Worm (Caenorhabditis elegans) whole organism, late embryonic: Measurements from ENCODE around the gene ulp-4.

Experiments
- K02D7.2 ChIP-seq: sonication (generic microtip); optimal IDR thresholded peaks from 2 replicates; lab custom pipeline; 2017; ENCODE audit warnings: mild to moderate bottlenecking, missing genetic modification characterization, missing compliant biosample characterization
- elt-2 ChIP-seq: sonication (generic microtip); optimal IDR thresholded peaks from 2 replicates; lab custom pipeline; 2016; ENCODE audit warnings: missing genetic modification reagents, missing genetic modification characterization, missing compliant biosample characterization
- hlh-30 ChIP-seq: sonication (generic microtip); optimal IDR thresholded peaks from 2 replicates; lab custom pipeline; 2017; ENCODE audit warnings: antibody characterized with exemption, missing genetic modification characterization, missing compliant biosample characterization; ENCODE audit not compliant: insufficient read depth
- hlh-6 ChIP-seq: sonication (generic microtip); optimal IDR thresholded peaks from 2 replicates; lab custom pipeline; 2016; ENCODE audit warnings: missing genotype, missing genetic modification characterization, missing compliant biosample characterization
- lin-11 ChIP-seq: fragments of 200-800 bp; sonication (Bioruptor generic); optimal IDR thresholded peaks from 2 replicates; lab custom pipeline; 2018; ENCODE audit warnings: mild to moderate bottlenecking, missing genetic modification characterization, missing compliant biosample characterization
- unc-55 ChIP-seq: sonication (generic microtip); optimal IDR thresholded peaks from 2 replicates; lab custom pipeline; 2017; ENCODE audit warnings: missing biosample characterization, missing genetic modification reagents, missing genetic modification characterization

DNA sequence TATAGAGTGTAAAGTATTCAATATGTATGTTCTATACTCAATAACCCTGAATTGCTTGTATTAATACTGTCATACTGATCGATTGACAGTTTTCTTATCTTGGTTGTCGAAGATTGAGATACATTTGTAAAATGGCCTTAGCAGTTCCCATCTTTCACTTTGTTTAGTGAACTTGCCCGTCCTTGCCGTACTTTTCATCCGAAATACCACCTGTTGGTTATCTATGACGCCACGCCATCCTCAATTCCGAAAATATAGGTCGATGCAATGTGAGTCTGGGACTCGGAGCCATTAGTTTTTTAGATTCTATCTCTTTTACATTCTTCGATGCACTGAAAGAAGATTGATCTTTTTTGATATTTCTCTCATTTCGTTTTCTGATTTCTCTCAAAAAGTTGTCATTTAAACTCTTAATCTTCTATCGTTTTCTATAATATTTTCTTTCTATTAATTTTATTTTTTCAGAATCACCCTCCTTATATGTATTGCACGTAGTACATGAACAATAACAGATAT is at the start of gene ulp-4:
- TF ChIP-seq unc-55 (GFP tag; lab: Kevin White, UChicago) (no peak), lin-11 (tag; lab: Kevin White, UChicago) (no peak), K02D7.2 (tag; lab: Kevin White, UChicago) (no peak), hlh-6 (tag; lab: Kevin White, UChicago) (no peak), hlh-30 (tag; lab: Kevin White, UChicago) (no peak), elt-2 (tag; lab: Kevin White, UChicago) (no peak)
